Worm (Caenorhabditis elegans) whole organism, young adult: ENCODE data around the gene pqn-87.

ENCODE experiments used
- B0019.2 ChIP-seq: fragments of 200-800 bp; sonication (Bioruptor generic); conservative IDR thresholded peaks from 2 replicates; pipeline ENCODE4 v1.3.6; 2022; ENCODE audit warnings: missing genetic modification reagents, missing genetic modification characterization, missing compliant biosample characterization
- B0261.1 ChIP-seq: sonication (generic microtip); optimal IDR thresholded peaks from 2 replicates; lab custom pipeline; 2016; ENCODE audit warnings: mild to moderate bottlenecking, missing genetic modification characterization, moderate library complexity, missing compliant biosample characterization
- C17E4.6 ChIP-seq: fragments of 200-800 bp; sonication (Bioruptor generic); IDR thresholded peaks from 2 replicates; pipeline ENCODE4 v1.3.6; 2022; ENCODE audit warnings: missing genetic modification reagents, missing genetic modification characterization, missing compliant biosample characterization
- F23B12.7 ChIP-seq: sonication (generic microtip); optimal IDR thresholded peaks from 2 replicates; lab custom pipeline; 2017; ENCODE audit warnings: missing genetic modification characterization, mild to moderate bottlenecking, missing compliant biosample characterization, antibody characterized with exemption, moderate library complexity; ENCODE audit not compliant: insufficient read depth
- F33H1.4 ChIP-seq: fragments of 200-800 bp; sonication (Bioruptor generic); IDR thresholded peaks from 2 replicates; pipeline ENCODE4 v1.3.6; 2022; ENCODE audit warnings: missing genetic modification reagents, missing genetic modification characterization, missing compliant biosample characterization
- F57C9.4 ChIP-seq: sonication (generic microtip); optimal IDR thresholded peaks from 2 replicates; lab custom pipeline; 2017; ENCODE audit warnings: mild to moderate bottlenecking, missing genetic modification characterization, missing compliant biosample characterization
- K12H6.12 ChIP-seq: fragments of 200-800 bp; sonication (Bioruptor generic); optimal IDR thresholded peaks from 2 replicates; lab custom pipeline; 2018; ENCODE audit warnings: mild to moderate bottlenecking, missing genetic modification characterization, missing compliant biosample characterization
- T07F8.4 ChIP-seq: sonication (generic microtip); optimal IDR thresholded peaks from 2 replicates; lab custom pipeline; 2016; ENCODE audit warnings: mild to moderate bottlenecking, missing genetic modification characterization, moderate library complexity, missing compliant biosample characterization
- Y53F4B.3 ChIP-seq: fragments of 200-800 bp; sonication (Bioruptor generic); IDR thresholded peaks from 2 replicates; pipeline ENCODE4 v1.3.6; 2022; ENCODE audit warnings: missing genetic modification reagents, missing genetic modification characterization, missing compliant biosample characterization
- Y95B8A.8 ChIP-seq: fragments of 200-800 bp; sonication (Bioruptor generic); IDR thresholded peaks from 2 replicates; pipeline ENCODE4 v1.3.6; 2022; ENCODE audit warnings: missing genetic modification reagents, missing genetic modification characterization, missing compliant biosample characterization
- akir-1 ChIP-seq: fragments of 200-800 bp; sonication (Bioruptor generic); optimal IDR thresholded peaks from 2 replicates; lab custom pipeline; 2018; ENCODE audit warnings: mild to moderate bottlenecking, missing genetic modification characterization, moderate library complexity, missing compliant biosample characterization
- attf-5 ChIP-seq: fragments of 200-800 bp; sonication (Bioruptor generic); optimal IDR thresholded peaks from 2 replicates; lab custom pipeline; 2018; ENCODE audit warnings: mild to moderate bottlenecking, missing genetic modification characterization, missing compliant biosample characterization
- attf-6 ChIP-seq: fragments of 200-800 bp; sonication (Bioruptor generic); IDR thresholded peaks from 2 replicates; pipeline ENCODE4 v1.3.6; 2022; ENCODE audit warnings: missing genetic modification reagents, missing genetic modification characterization, missing compliant biosample characterization
- ccch-3 ChIP-seq: fragments of 200-800 bp; sonication (Bioruptor generic); optimal IDR thresholded peaks from 2 replicates; lab custom pipeline; 2018; ENCODE audit warnings: mild to moderate bottlenecking, missing genetic modification characterization, missing compliant biosample characterization
- cebp-1 ChIP-seq, 2 experiments: fragments of 200-800 bp in 1 of 2; sonication (Bioruptor generic) in 1 of 2; sonication (generic microtip) in 1 of 2; IDR thresholded peaks in 1 of 2; optimal IDR thresholded peaks in 1 of 2; 2 replicates each; pipeline versions ENCODE4 v1.3.6 to Lab custom; 2017 to 2022; ENCODE audit warnings: missing compliant biosample characterization in 2 of 2, missing genetic modification characterization in 2 of 2, mild to moderate bottlenecking in 1 of 2, missing genetic modification reagents in 1 of 2, moderate library complexity in 1 of 2
- ceh-58 ChIP-seq: fragments of 200-800 bp; sonication (Bioruptor generic); IDR thresholded peaks from 2 replicates; pipeline ENCODE4 v1.3.6; 2022; ENCODE audit warnings: missing genetic modification characterization, missing compliant biosample characterization
- ceh-79 ChIP-seq: sonication (generic microtip); optimal IDR thresholded peaks from 2 replicates; lab custom pipeline; 2017; ENCODE audit warnings: mild to moderate bottlenecking, missing genetic modification characterization, missing compliant biosample characterization
- dox-1 ChIP-seq: fragments of 200-800 bp; sonication (Bioruptor generic); IDR thresholded peaks from 2 replicates; pipeline ENCODE4 v1.3.6; 2022; ENCODE audit warnings: missing genetic modification reagents, missing genetic modification characterization, missing compliant biosample characterization
- dpff-1 ChIP-seq: sonication (generic microtip); optimal IDR thresholded peaks from 2 replicates; lab custom pipeline; 2017; ENCODE audit warnings: mild to moderate bottlenecking, missing genetic modification characterization, missing compliant biosample characterization
- efl-1 ChIP-seq: fragments of 150-350 bp; optimal IDR thresholded peaks from 2 replicates; lab custom pipeline; 2014; ENCODE audit warnings: missing biosample characterization, missing genetic modification reagents, missing genetic modification characterization
- egrh-3 ChIP-seq: fragments of 200-800 bp; sonication (Bioruptor generic); IDR thresholded peaks from 2 replicates; pipeline ENCODE4 v1.3.6; 2022; ENCODE audit warnings: missing genetic modification reagents, missing genetic modification characterization, missing compliant biosample characterization
- fkh-3 ChIP-seq: sonication (generic microtip); optimal IDR thresholded peaks from 2 replicates; lab custom pipeline; 2016; ENCODE audit warnings: mild to moderate bottlenecking, missing genetic modification characterization, missing compliant biosample characterization
- hlh-12 ChIP-seq: sonication (generic microtip); optimal IDR thresholded peaks from 2 replicates; lab custom pipeline; 2016; ENCODE audit warnings: missing genetic modification characterization, missing compliant biosample characterization
- hlh-26 ChIP-seq: fragments of 200-800 bp; sonication (Bioruptor generic); conservative IDR thresholded peaks from 2 replicates; pipeline ENCODE4 v1.3.6; 2022; ENCODE audit warnings: missing genetic modification reagents, missing genetic modification characterization, missing compliant biosample characterization
- hsf-1 ChIP-seq: fragments of 200-800 bp; sonication (Bioruptor generic); IDR thresholded peaks from 2 replicates; pipeline ENCODE4 v1.3.6; 2022; ENCODE audit warnings: missing genetic modification reagents, missing genetic modification characterization, missing compliant biosample characterization
- lag-1 ChIP-seq: fragments of 200-800 bp; sonication (Bioruptor generic); IDR thresholded peaks from 2 replicates; pipeline ENCODE4 v1.3.6; 2022; ENCODE audit warnings: missing genetic modification reagents, missing genetic modification characterization, missing compliant biosample characterization
- lin-40 ChIP-seq: sonication (generic microtip); optimal IDR thresholded peaks from 2 replicates; lab custom pipeline; 2016; ENCODE audit warnings: missing genetic modification characterization, mild to moderate bottlenecking, missing compliant biosample characterization, missing genotype, missing genetic modification reagents
- lin-54 ChIP-seq: fragments of 200-800 bp; sonication (Bioruptor generic); optimal IDR thresholded peaks from 2 replicates; lab custom pipeline; 2018; ENCODE audit warnings: mild to moderate bottlenecking, missing genetic modification characterization, missing compliant biosample characterization
- lir-1 ChIP-seq: fragments of 200-800 bp; sonication (Bioruptor generic); conservative IDR thresholded peaks from 2 replicates; pipeline ENCODE4 v1.3.6; 2022; ENCODE audit warnings: missing genetic modification reagents, missing genetic modification characterization, missing compliant biosample characterization
- lsy-27 ChIP-seq: sonication (generic microtip); optimal IDR thresholded peaks from 2 replicates; lab custom pipeline; 2017; ENCODE audit warnings: missing genetic modification characterization, mild to moderate bottlenecking, missing compliant biosample characterization, antibody characterized with exemption, missing genotype, borderline replicate concordance; ENCODE audit not compliant: insufficient read depth
- madf-10 ChIP-seq: sonication (generic microtip); optimal IDR thresholded peaks from 2 replicates; lab custom pipeline; 2016; ENCODE audit warnings: mild to moderate bottlenecking, missing genetic modification characterization, missing compliant biosample characterization
- madf-3 ChIP-seq: fragments of 200-800 bp; sonication (Bioruptor generic); IDR thresholded peaks from 2 replicates; pipeline ENCODE4 v1.3.6; 2022; ENCODE audit warnings: missing genetic modification reagents, missing genetic modification characterization, missing compliant biosample characterization
- mcd-1 ChIP-seq: fragments of 200-800 bp; sonication (Bioruptor generic); IDR thresholded peaks from 2 replicates; pipeline ENCODE4 v1.3.6; 2022; ENCODE audit warnings: missing genetic modification reagents, missing genetic modification characterization, missing compliant biosample characterization
- mxl-1 ChIP-seq: sonication (generic microtip); optimal IDR thresholded peaks from 2 replicates; lab custom pipeline; 2016; ENCODE audit warnings: missing genetic modification characterization, missing compliant biosample characterization
- nhr-27 ChIP-seq: fragments of 200-800 bp; sonication (Bioruptor generic); optimal IDR thresholded peaks from 2 replicates; lab custom pipeline; 2018; ENCODE audit warnings: mild to moderate bottlenecking, missing genetic modification characterization, moderate library complexity, missing compliant biosample characterization
- nhr-90 ChIP-seq: sonication (generic microtip); optimal IDR thresholded peaks from 2 replicates; lab custom pipeline; 2016; ENCODE audit warnings: missing genotype, mild to moderate bottlenecking, missing genetic modification characterization, missing compliant biosample characterization
- pbrm-1 ChIP-seq: fragments of 200-800 bp; sonication (Bioruptor generic); IDR thresholded peaks from 2 replicates; pipeline ENCODE4 v1.3.6; 2022; ENCODE audit warnings: missing genetic modification reagents, missing genetic modification characterization, missing compliant biosample characterization
- rcor-1 ChIP-seq: fragments of 200-800 bp; sonication (Bioruptor generic); IDR thresholded peaks from 2 replicates; pipeline ENCODE4 v1.3.6; 2022; ENCODE audit warnings: missing genetic modification reagents, missing genetic modification characterization, missing compliant biosample characterization
- repo-1 ChIP-seq: sonication (generic microtip); optimal IDR thresholded peaks from 2 replicates; lab custom pipeline; 2017; ENCODE audit warnings: mild to moderate bottlenecking, missing genetic modification characterization, missing compliant biosample characterization
- rpc-1 ChIP-seq, 2 experiments: fragments of 150-350 bp in 1 of 2; sonication (generic microtip) in 1 of 2; optimal IDR thresholded peaks; 2 replicates each; lab custom pipeline; 2014 to 2018; ENCODE audit warnings: missing biosample characterization in 1 of 2, missing genetic modification characterization in 1 of 2, missing genetic modification reagents in 1 of 2, missing genotype in 1 of 2
- snpc-3.4 ChIP-seq: sonication (generic microtip); optimal IDR thresholded peaks from 2 replicates; lab custom pipeline; 2017; ENCODE audit warnings: missing genetic modification characterization, mild to moderate bottlenecking, missing compliant biosample characterization, antibody characterized with exemption, moderate library complexity, missing genotype, missing genetic modification reagents
- unc-62 ChIP-seq: fragments of 150-350 bp; optimal IDR thresholded peaks from 2 replicates; lab custom pipeline; 2014; ENCODE audit warnings: missing biosample characterization, missing genetic modification reagents, missing genetic modification characterization
- ztf-22 ChIP-seq: fragments of 200-800 bp; sonication (Bioruptor generic); optimal IDR thresholded peaks from 2 replicates; lab custom pipeline; 2018; ENCODE audit warnings: mild to moderate bottlenecking, missing genetic modification characterization, moderate library complexity, missing compliant biosample characterization
- ztf-26 ChIP-seq: sonication (generic microtip); optimal IDR thresholded peaks from 2 replicates; lab custom pipeline; 2017; ENCODE audit warnings: missing genetic modification characterization, missing compliant biosample characterization

pqn-87 gene

DNA sequence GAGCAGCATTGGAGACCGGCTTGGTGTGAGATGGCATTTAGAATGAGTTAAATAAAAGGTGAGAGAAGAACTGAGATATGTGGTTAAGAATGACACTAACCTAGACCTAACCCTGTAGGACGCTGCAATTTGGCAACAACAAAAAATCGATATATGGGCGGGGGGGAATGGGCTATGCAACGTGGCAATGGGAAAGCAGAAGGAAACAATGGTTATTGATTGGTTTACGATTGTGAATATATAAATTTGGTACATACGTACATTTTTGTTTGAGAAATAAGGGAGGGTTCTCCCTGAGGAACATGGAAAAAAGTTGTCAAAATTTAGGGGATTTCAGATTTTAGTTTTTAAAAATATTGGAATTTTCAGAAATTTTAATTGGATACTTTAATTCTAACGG lies 24.2 kb upstream of the pqn-87 start, which contains the start of gene tag-276:
Gene tag-276, minus strand, starts transcription at position 101 of the 400 bp plus-strand sequence.
- TF ChIP-seq nhr-90 (tag; lab: Kevin White, UChicago), result no peak
- no peak for TF ChIP-seq F57C9.4 (tag; lab: Kevin White, UChicago)
- TF ChIP-seq lsy-27, result no peak
- TF ChIP-seq lin-54 (GFP tag; lab: Kevin White, UChicago), result no peak
- TF ChIP-seq hlh-12 (tag; lab: Kevin White, UChicago), result no peak
- TF ChIP-seq akir-1, result no peak
- no peak for TF ChIP-seq ccch-3
- TF ChIP-seq attf-6 (GFP tag; lab: Robert Waterston, UW), result no peak
- TF ChIP-seq efl-1 (GFP tag; lab: Kevin White, UChicago), result no peak
- no peak for TF ChIP-seq attf-5 (GFP tag; lab: Kevin White, UChicago)
- TF ChIP-seq lag-1 (GFP tag; lab: Robert Waterston, UW), result no peak
- no peak for TF ChIP-seq F33H1.4 (GFP tag; lab: Robert Waterston, UW)
- TF ChIP-seq Y53F4B.3 (GFP tag; lab: Robert Waterston, UW), result no peak
- TF ChIP-seq snpc-3.4 (tag; lab: Kevin White, UChicago), result no peak
- no peak for TF ChIP-seq hlh-26 (GFP tag; lab: Robert Waterston, UW)
- no peak for TF ChIP-seq madf-3

DNA sequence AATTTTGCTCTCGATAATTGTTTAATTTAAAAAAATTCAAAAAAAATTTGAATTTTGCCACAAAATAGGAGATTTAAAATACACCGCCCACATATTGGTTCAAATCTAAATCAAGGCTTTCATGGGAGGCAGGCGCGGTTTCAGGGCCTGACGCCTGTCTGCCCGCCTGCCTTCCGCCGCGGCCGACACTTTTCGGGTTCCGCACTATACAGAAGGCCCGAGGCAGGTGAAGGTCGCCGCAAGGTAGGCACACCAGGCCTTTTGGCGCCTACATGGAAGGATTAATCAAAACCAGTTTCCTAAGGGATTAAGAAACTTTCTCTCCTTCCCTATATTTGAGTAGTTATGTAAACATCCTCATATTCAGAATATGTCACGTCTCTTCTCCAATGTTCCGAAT lies 17.7 kb upstream of the pqn-87 start, which contains the start of gene Y57A10A.24:
Gene Y57A10A.24, plus strand, starts transcription at position 396 of the 400 bp plus-strand sequence.
- peak; percentile 36; the same call in 1 of the 2 replicates for TF ChIP-seq egrh-3 (GFP tag; lab: Robert Waterston, UW)
- no peak for TF ChIP-seq nhr-90 (tag; lab: Kevin White, UChicago)
- no peak for TF ChIP-seq hsf-1 (GFP tag; lab: Robert Waterston, UW)
- TF ChIP-seq ztf-22 (GFP tag; lab: Kevin White, UChicago), result no peak
- TF ChIP-seq fkh-3 (tag; lab: Kevin White, UChicago), result no peak
- TF ChIP-seq rpc-1 (optimal IDR thresholded peaks at IDR 0.05; lab: Kevin White, UChicago), result no peak
- TF ChIP-seq rpc-1 (tag; optimal IDR thresholded peaks at IDR 0.05; lab: Kevin White, UChicago), result no peak
- peak; percentile 4 for TF ChIP-seq nhr-27
- no peak for TF ChIP-seq F33H1.4 (GFP tag; lab: Robert Waterston, UW)
- no peak for TF ChIP-seq unc-62 (GFP tag; lab: Kevin White, UChicago)
- no peak for TF ChIP-seq ztf-26
- no peak for TF ChIP-seq mxl-1 (tag; lab: Kevin White, UChicago)
- no peak for TF ChIP-seq C17E4.6 (GFP tag; lab: Robert Waterston, UW)
- no peak for TF ChIP-seq F23B12.7 (tag; lab: Kevin White, UChicago)
- no peak for TF ChIP-seq ceh-79
- no peak for TF ChIP-seq dpff-1

DNA sequence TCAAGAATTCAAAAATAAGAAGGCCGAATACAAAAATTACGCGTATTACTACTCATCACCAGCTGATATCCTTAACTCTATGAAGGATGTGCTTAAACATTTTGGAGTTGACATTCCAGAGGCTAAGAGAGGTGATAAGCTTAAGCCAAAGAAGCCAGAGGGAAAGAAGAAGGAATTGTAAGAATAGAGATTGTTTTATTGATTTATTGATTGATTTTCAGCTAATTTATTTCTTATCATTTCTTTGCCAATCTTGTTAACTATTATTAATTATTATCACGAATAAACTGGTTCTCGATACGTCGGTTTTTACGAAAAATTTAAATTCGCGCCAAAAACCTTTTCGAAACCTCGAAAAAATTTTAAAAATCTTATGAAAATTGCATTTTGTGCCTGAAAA lies 16.9 kb upstream of the pqn-87 start:
- TF ChIP-seq madf-10 (no peak), B0261.1 (tag; lab: Kevin White, UChicago) (no peak), egrh-3 (GFP tag; lab: Robert Waterston, UW) (no peak), hlh-26 (GFP tag; lab: Robert Waterston, UW) (no peak), repo-1 (tag; lab: Kevin White, UChicago) (no peak)

DNA sequence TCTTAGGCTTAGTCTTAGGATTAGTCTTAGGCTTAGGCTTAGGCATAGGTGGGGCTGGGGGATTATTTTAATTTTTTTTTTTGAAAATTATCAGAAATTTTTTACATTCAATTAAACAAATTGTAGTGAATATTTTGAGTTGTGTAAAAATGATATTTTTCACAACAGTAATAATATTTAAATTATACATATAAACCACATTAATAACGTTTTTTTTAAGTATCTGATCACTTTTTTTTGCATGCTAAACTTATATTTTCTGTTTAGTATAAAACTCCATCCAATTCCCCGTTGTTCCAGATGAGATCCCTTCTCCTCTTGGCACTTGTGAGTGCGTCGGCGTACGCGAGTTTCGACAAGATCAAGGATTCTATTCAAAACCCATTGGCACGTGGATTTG lies 15.2 kb upstream of the pqn-87 start, which contains the start of gene txdc-12.1:
Gene txdc-12.1, plus strand, starts transcription at position 301 of the 400 bp plus-strand sequence.
- TF ChIP-seq lir-1 (GFP tag; lab: Robert Waterston, UW) (no peak), lin-40 (tag; lab: Kevin White, UChicago) (no peak), egrh-3 (GFP tag; lab: Robert Waterston, UW) (no peak), Y95B8A.8 (no peak), madf-3 (no peak), T07F8.4 (no peak), dox-1 (no peak), rcor-1 (GFP tag; lab: Robert Waterston, UW) (no peak), K12H6.12 (tag; lab: Kevin White, UChicago) (no peak), pbrm-1 (GFP tag; lab: Robert Waterston, UW) (no peak), ceh-58 (GFP tag; lab: Robert Waterston, UW) (no peak), nhr-90 (tag; lab: Kevin White, UChicago) (no peak), efl-1 (GFP tag; lab: Kevin White, UChicago) (no peak), mcd-1 (GFP tag; lab: Robert Waterston, UW) (no peak), B0019.2 (GFP tag; lab: Robert Waterston, UW) (no peak), cebp-1 (GFP tag; IDR thresholded peaks at IDR 0.05; lab: Robert Waterston, UW) (no peak), cebp-1 (tag; optimal IDR thresholded peaks at IDR 0.05; lab: Kevin White, UChicago) (no peak)
